Worm (Caenorhabditis elegans) whole organism, L1 larva: ENCODE results near the gene T27E7.9.

Experiments
- aly-2 ChIP-seq: fragments of 150-350 bp; optimal IDR thresholded peaks from 2 replicates; lab custom pipeline; 2014; ENCODE audit warnings: missing biosample characterization, missing genetic modification characterization
- blmp-1 ChIP-seq: fragments of 150-350 bp; optimal IDR thresholded peaks from 2 replicates; lab custom pipeline; 2014; ENCODE audit warnings: missing biosample characterization, missing genetic modification characterization
- egl-27 ChIP-seq, 2 experiments: fragments of 150-350 bp in 1 of 2; sonication (generic microtip); optimal IDR thresholded peaks; 3 replicates each; lab custom pipeline; 2017 to 2018; ENCODE audit warnings: missing biosample characterization in 2 of 2, missing genetic modification characterization in 2 of 2, missing genetic modification reagents in 2 of 2
- elt-2 ChIP-seq: sonication (generic microtip); optimal IDR thresholded peaks from 2 replicates; lab custom pipeline; 2016; ENCODE audit warnings: missing genetic modification characterization, mild to moderate bottlenecking, inconsistent platforms, missing compliant biosample characterization, missing genetic modification reagents
- fkh-10 ChIP-seq: sonication (generic microtip); optimal IDR thresholded peaks from 2 replicates; lab custom pipeline; 2017; ENCODE audit warnings: missing biosample characterization, missing genetic modification reagents, missing genetic modification characterization
- fkh-4 ChIP-seq: sonication (generic microtip); optimal IDR thresholded peaks from 2 replicates; lab custom pipeline; 2016; ENCODE audit warnings: missing compliant biosample characterization, missing genetic modification characterization, borderline replicate concordance
- hlh-17 ChIP-seq: fragments of 200-800 bp; sonication (Bioruptor generic); optimal IDR thresholded peaks from 2 replicates; lab custom pipeline; 2018; ENCODE audit warnings: missing genetic modification characterization, mild to moderate bottlenecking, missing compliant biosample characterization, moderate library complexity, borderline replicate concordance
- lin-13 ChIP-seq: fragments of 150-350 bp; optimal IDR thresholded peaks from 2 replicates; lab custom pipeline; 2014; ENCODE audit warnings: missing biosample characterization, missing genetic modification reagents, missing genetic modification characterization
- lin-14 ChIP-seq: fragments of 200-800 bp; sonication (Bioruptor generic); optimal IDR thresholded peaks from 2 replicates; lab custom pipeline; 2018; ENCODE audit warnings: mild to moderate bottlenecking, missing genetic modification characterization, moderate library complexity, missing compliant biosample characterization
- lsy-2 ChIP-seq, 2 experiments: fragments of 150-350 bp; optimal IDR thresholded peaks; 2 replicates each; lab custom pipeline; 2014; ENCODE audit warnings: missing biosample characterization in 2 of 2, missing genetic modification characterization in 2 of 2
- zag-1 ChIP-seq: fragments of 150-350 bp; optimal IDR thresholded peaks from 2 replicates; lab custom pipeline; 2014; ENCODE audit warnings: missing biosample characterization, missing genetic modification characterization
- ztf-4 ChIP-seq: fragments of 150-350 bp; optimal IDR thresholded peaks from 2 replicates; lab custom pipeline; 2014; ENCODE audit warnings: missing biosample characterization, missing genetic modification characterization

- TF ChIP-seq lin-14 (no peak), zag-1 (tag; lab: Kevin White, UChicago) (no peak), fkh-10 (GFP tag; lab: Kevin White, UChicago) (no peak), lsy-2 (tag; optimal IDR thresholded peaks at IDR 0.05; lab: Kevin White, UChicago) (no peak), elt-2 (peak; percentile 32), blmp-1 (tag; lab: Kevin White, UChicago) (no peak), lin-13 (GFP tag; lab: Kevin White, UChicago) (no peak), hlh-17 (GFP tag; lab: Kevin White, UChicago) (no peak), egl-27 (tag; optimal IDR thresholded peaks at IDR 0.05; lab: Kevin White, UChicago) (no peak), aly-2 (no peak), fkh-4 (no peak), ztf-4 (tag; lab: Kevin White, UChicago) (no peak)
These were observed 13.6 kb upstream of the T27E7.9 start for ce11 chrIV:14562649-14563268.
